Fruit fly (Drosophila melanogaster) whole organism, embryonic: ENCODE results near the gene Dif.

Source experiments
- Atf6 ChIP-seq: fragments of 200-800 bp; sonication (Bioruptor generic); IDR thresholded peaks from 2 replicates; pipeline ENCODE4 v1.3.6; 2022; ENCODE audit warnings: missing biosample characterization, missing genetic modification characterization
- B-H1 ChIP-seq: fragments of 200-800 bp; sonication (Bioruptor generic); IDR thresholded peaks from 3 replicates; pipeline ENCODE4 v1.3.6; 2022; ENCODE audit warnings: missing biosample characterization, missing genetic modification characterization
- CG10565 ChIP-seq: fragments of 200-800 bp; sonication (Bioruptor generic); optimal IDR thresholded peaks from 3 replicates; lab custom pipeline; 2016; ENCODE audit warnings: missing biosample characterization, mild to moderate bottlenecking, missing genetic modification characterization
- CG13287 ChIP-seq: fragments of 200-800 bp; sonication (Bioruptor generic); IDR thresholded peaks from 2 replicates; pipeline ENCODE4 v1.3.6; 2022; ENCODE audit warnings: missing biosample characterization, missing genetic modification characterization; ENCODE audit not compliant: partially characterized antibody
- CG14014 ChIP-seq: fragments of 200-800 bp; sonication (Bioruptor generic); IDR thresholded peaks from 2 replicates; pipeline ENCODE4 v1.3.6; 2022; ENCODE audit warnings: missing biosample characterization, missing genetic modification characterization
- CG14441 ChIP-seq: fragments of 200-800 bp; sonication (Bioruptor generic); IDR thresholded peaks from 2 replicates; pipeline ENCODE4 v1.3.6; 2022; ENCODE audit warnings: missing biosample characterization, missing genetic modification characterization
- CG15479 ChIP-seq: fragments of 200-800 bp; sonication (Bioruptor generic); optimal IDR thresholded peaks from 3 replicates; lab custom pipeline; 2019; ENCODE audit warnings: missing biosample characterization, mild to moderate bottlenecking, missing genetic modification characterization, moderate library complexity
- CG1647 ChIP-seq: fragments of 200-800 bp; sonication (Bioruptor generic); optimal IDR thresholded peaks from 3 replicates; lab custom pipeline; 2016; ENCODE audit warnings: missing biosample characterization, missing genetic modification characterization
- CG16813 ChIP-seq: fragments of 200-800 bp; sonication (Bioruptor generic); IDR thresholded peaks from 3 replicates; pipeline ENCODE4 v1.3.6; 2022; ENCODE audit warnings: missing biosample characterization, missing genetic modification characterization; ENCODE audit not compliant: partially characterized antibody
- CG17328 ChIP-seq: fragments of 200-800 bp; sonication (Bioruptor generic); IDR thresholded peaks from 2 replicates; pipeline ENCODE4 v1.3.6; 2022; ENCODE audit warnings: missing biosample characterization, missing genetic modification characterization
- CG1792 ChIP-seq: fragments of 200-800 bp; sonication (Bioruptor generic); optimal IDR thresholded peaks from 2 replicates; lab custom pipeline; 2016; ENCODE audit warnings: missing biosample characterization, missing genetic modification characterization
- CG2129 ChIP-seq: fragments of 200-800 bp; sonication (Bioruptor generic); IDR thresholded peaks from 2 replicates; pipeline ENCODE4 v1.3.6; 2022; ENCODE audit warnings: missing biosample characterization, missing genetic modification characterization; ENCODE audit not compliant: partially characterized antibody
- CG31441 ChIP-seq: fragments of 200-800 bp; sonication (Bioruptor generic); IDR thresholded peaks from 2 replicates; pipeline ENCODE4 v1.3.6; 2022; ENCODE audit warnings: missing biosample characterization, missing genetic modification characterization
- CG34376 ChIP-seq: fragments of 200-800 bp; sonication (Bioruptor generic); optimal IDR thresholded peaks from 2 replicates; lab custom pipeline; 2018; ENCODE audit warnings: missing biosample characterization, mild to moderate bottlenecking, missing genetic modification characterization
- CG4282 ChIP-seq: fragments of 200-800 bp; sonication (Bioruptor generic); optimal IDR thresholded peaks from 2 replicates; lab custom pipeline; 2016; ENCODE audit warnings: missing biosample characterization, missing genetic modification characterization
- CG5180 ChIP-seq: fragments of 200-800 bp; sonication (Bioruptor generic); optimal IDR thresholded peaks from 3 replicates; lab custom pipeline; 2017; ENCODE audit warnings: missing biosample characterization, missing genetic modification characterization, mild to moderate bottlenecking, moderate library complexity, missing genetic modification reagents
- CG6654 ChIP-seq: fragments of 200-800 bp; sonication (Bioruptor generic); optimal IDR thresholded peaks from 2 replicates; lab custom pipeline; 2017; ENCODE audit warnings: missing biosample characterization, mild to moderate bottlenecking, missing genetic modification characterization
- CG8290 ChIP-seq, 3 experiments: fragments of 200-800 bp; sonication (Bioruptor generic); optimal IDR thresholded peaks; 2 replicates each; lab custom pipeline; 2016 to 2019; ENCODE audit warnings: missing biosample characterization in 3 of 3, missing genetic modification characterization in 3 of 3, mild to moderate bottlenecking in 2 of 3, moderate library complexity in 1 of 3
- CG8388 ChIP-seq: fragments of 200-800 bp; sonication (Bioruptor generic); optimal IDR thresholded peaks from 2 replicates; lab custom pipeline; 2019; ENCODE audit warnings: missing biosample characterization, mild to moderate bottlenecking, missing genetic modification characterization, moderate library complexity
- CG8944 ChIP-seq: fragments of 200-800 bp; sonication (Bioruptor generic); optimal IDR thresholded peaks from 3 replicates; lab custom pipeline; 2016; ENCODE audit warnings: missing biosample characterization, missing genetic modification characterization
- CG9215 ChIP-seq: fragments of 200-800 bp; sonication (Bioruptor generic); IDR thresholded peaks from 2 replicates; pipeline ENCODE4 v1.3.6; 2022; ENCODE audit warnings: missing biosample characterization, missing genetic modification characterization
- CHES-1-like ChIP-seq: fragments of 200-800 bp; sonication (Bioruptor generic); optimal IDR thresholded peaks from 2 replicates; lab custom pipeline; 2016; ENCODE audit warnings: missing biosample characterization, missing genetic modification characterization
- Dbx ChIP-seq: fragments of 200-800 bp; sonication (Bioruptor generic); IDR thresholded peaks from 3 replicates; pipeline ENCODE4 v1.3.6; 2022; ENCODE audit warnings: missing biosample characterization, missing genetic modification characterization
- Elba2 ChIP-seq: fragments of 200-800 bp; sonication (Bioruptor generic); optimal IDR thresholded peaks from 3 replicates; lab custom pipeline; 2016; ENCODE audit warnings: missing biosample characterization, missing genetic modification characterization
- HLH3B ChIP-seq: fragments of 200-800 bp; sonication (Bioruptor generic); IDR thresholded peaks from 2 replicates; pipeline ENCODE4 v1.3.6; 2022; ENCODE audit warnings: missing biosample characterization, missing genetic modification characterization
- Hand ChIP-seq: fragments of 200-800 bp; sonication (Bioruptor generic); optimal IDR thresholded peaks from 2 replicates; lab custom pipeline; 2017; ENCODE audit warnings: mild to moderate bottlenecking, missing biosample characterization, missing genetic modification reagents, missing genetic modification characterization
- Hr3 ChIP-seq: fragments of 200-800 bp; sonication (Bioruptor generic); optimal IDR thresholded peaks from 3 replicates; lab custom pipeline; 2016; ENCODE audit warnings: missing biosample characterization, missing genetic modification characterization
- Hr51 ChIP-seq, 2 experiments: fragments of 200-800 bp; sonication (Bioruptor generic); optimal IDR thresholded peaks; 2 replicates in 1 of 2; 3 replicates in 1 of 2; lab custom pipeline; 2016 to 2018; ENCODE audit warnings: missing biosample characterization in 2 of 2, missing genetic modification characterization in 2 of 2, mild to moderate bottlenecking in 1 of 2, moderate library complexity in 1 of 2
- MBD-R2 ChIP-seq: fragments of 200-800 bp; sonication (Bioruptor generic); IDR thresholded peaks from 2 replicates; pipeline ENCODE4 v1.3.6; 2022; ENCODE audit warnings: missing biosample characterization, missing genetic modification characterization
- Nf-YC ChIP-seq: fragments of 200-800 bp; optimal IDR thresholded peaks from 3 replicates; lab custom pipeline; 2019; ENCODE audit warnings: missing biosample characterization, mild to moderate bottlenecking, missing genetic modification characterization, moderate library complexity
- br ChIP-seq: fragments of >200 bp; optimal IDR thresholded peaks from 2 replicates; lab custom pipeline; 2017
- dmrt11E ChIP-seq: fragments of 200-800 bp; sonication (Bioruptor generic); optimal IDR thresholded peaks from 3 replicates; lab custom pipeline; 2018; ENCODE audit warnings: missing biosample characterization, mild to moderate bottlenecking, missing genetic modification characterization, moderate library complexity
- en ChIP-seq: fragments of 200-800 bp; sonication (Bioruptor generic); optimal IDR thresholded peaks from 2 replicates; lab custom pipeline; 2016; ENCODE audit warnings: missing biosample characterization, missing genetic modification characterization
- esg ChIP-seq: fragments of 200-800 bp; sonication (Bioruptor generic); conservative IDR thresholded peaks from 2 replicates; pipeline ENCODE4 v1.3.6; 2022; ENCODE audit warnings: missing biosample characterization, missing genetic modification characterization
- ewg ChIP-seq: fragments of 200-800 bp; sonication (Bioruptor generic); optimal IDR thresholded peaks from 3 replicates; lab custom pipeline; 2017; ENCODE audit warnings: mild to moderate bottlenecking, missing biosample characterization, missing genetic modification reagents, missing genetic modification characterization
- jigr1 ChIP-seq: fragments of 200-800 bp; sonication (Bioruptor generic); IDR thresholded peaks from 3 replicates; pipeline ENCODE4 v1.3.6; 2022; ENCODE audit warnings: missing biosample characterization, missing genetic modification characterization
- lab ChIP-seq: fragments of 200-800 bp; sonication (Bioruptor generic); optimal IDR thresholded peaks from 3 replicates; lab custom pipeline; 2017; ENCODE audit warnings: missing biosample characterization, missing genetic modification characterization, mild to moderate bottlenecking, moderate library complexity, missing genetic modification reagents
- lmd ChIP-seq: fragments of 200-800 bp; sonication (Bioruptor generic); IDR thresholded peaks from 2 replicates; pipeline ENCODE4 v1.3.6; 2022; ENCODE audit warnings: missing biosample characterization, missing genetic modification characterization
- nerfin-2 ChIP-seq: fragments of 200-800 bp; sonication (Bioruptor generic); IDR thresholded peaks from 2 replicates; pipeline ENCODE4 v1.3.6; 2022; ENCODE audit warnings: missing biosample characterization, missing genetic modification characterization; ENCODE audit not compliant: partially characterized antibody
- nom ChIP-seq: fragments of 200-800 bp; sonication (Bioruptor generic); optimal IDR thresholded peaks from 2 replicates; lab custom pipeline; 2017; ENCODE audit warnings: missing biosample characterization, missing genetic modification characterization, mild to moderate bottlenecking, moderate library complexity, missing genetic modification reagents
- oc ChIP-seq: fragments of 200-800 bp; sonication (Bioruptor generic); optimal IDR thresholded peaks from 2 replicates; lab custom pipeline; 2018; ENCODE audit warnings: missing biosample characterization, mild to moderate bottlenecking, missing genetic modification characterization, moderate library complexity
- p53 ChIP-seq: fragments of 200-800 bp; sonication (Bioruptor generic); optimal IDR thresholded peaks from 2 replicates; lab custom pipeline; 2016; ENCODE audit warnings: missing biosample characterization, missing genetic modification characterization
- pan ChIP-seq, 4 experiments: fragments of >200 bp in 3 of 4; fragments of 200-800 bp in 1 of 4; sonication (Bioruptor generic) in 1 of 4; optimal IDR thresholded peaks in 3 of 4; IDR thresholded peaks in 1 of 4; 2 replicates each; pipeline versions ENCODE4 v1.3.6 to Lab custom; 2017 to 2022; ENCODE audit warnings: missing biosample characterization in 2 of 4, missing genetic modification characterization in 2 of 4, mixed read lengths in 1 of 4
- pita ChIP-seq: fragments of 200-800 bp; sonication (Bioruptor generic); optimal IDR thresholded peaks from 2 replicates; lab custom pipeline; 2017; ENCODE audit warnings: missing biosample characterization, mild to moderate bottlenecking, missing genetic modification characterization
- pros ChIP-seq: fragments of 200-800 bp; sonication (Bioruptor generic); optimal IDR thresholded peaks from 3 replicates; lab custom pipeline; 2019; ENCODE audit warnings: missing biosample characterization, mild to moderate bottlenecking, missing genetic modification characterization, moderate library complexity
- psq ChIP-seq: fragments of 200-800 bp; sonication (Bioruptor generic); optimal IDR thresholded peaks from 2 replicates; lab custom pipeline; 2017; ENCODE audit warnings: missing biosample characterization, missing genetic modification characterization
- sna ChIP-seq: fragments of 200-800 bp; sonication (Bioruptor generic); IDR thresholded peaks from 2 replicates; pipeline ENCODE4 v1.3.6; 2022; ENCODE audit warnings: missing biosample characterization, missing genetic modification characterization; ENCODE audit not compliant: partially characterized antibody
- stc ChIP-seq: fragments of 200-800 bp; sonication (Bioruptor generic); IDR thresholded peaks from 2 replicates; pipeline ENCODE4 v1.3.6; 2022; ENCODE audit warnings: missing biosample characterization, missing genetic modification characterization
- vfl ChIP-seq: fragments of 200-800 bp; sonication (Bioruptor generic); optimal IDR thresholded peaks from 2 replicates; lab custom pipeline; 2016; ENCODE audit warnings: missing biosample characterization, missing genetic modification characterization
- zfh1 ChIP-seq: fragments of 200-800 bp; sonication (Bioruptor generic); IDR thresholded peaks from 3 replicates; pipeline ENCODE4 v1.3.6; 2022; ENCODE audit warnings: missing biosample characterization, missing genetic modification characterization

Dif gene

DNA sequence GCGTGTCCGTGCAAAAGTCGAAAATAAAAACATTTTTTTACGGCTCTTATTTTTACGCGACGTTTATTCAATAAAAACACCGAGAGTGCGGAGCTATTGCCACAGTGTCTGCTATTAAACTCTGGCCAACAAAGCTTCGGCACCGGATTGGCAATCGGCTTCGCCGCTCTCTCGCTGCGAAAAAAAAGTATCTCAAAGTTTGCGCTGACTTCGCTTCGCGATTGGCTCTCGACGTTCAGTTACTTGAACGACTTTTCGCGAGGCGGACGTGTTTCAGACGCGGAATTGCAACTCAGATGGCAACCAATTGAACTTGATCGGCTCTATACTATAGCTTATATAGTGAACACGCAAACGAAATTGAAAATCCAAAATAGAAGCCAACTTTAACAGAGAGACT lies 43.9 kb downstream of the Dif start (continued):
- no peak for TF ChIP-seq psq (GFP tag; lab: Kevin White, UChicago)
- no peak for TF ChIP-seq CG10565
- TF ChIP-seq CG9215 (GFP tag; lab: Robert Waterston, UW): no peak
- TF ChIP-seq stc (GFP tag; lab: Robert Waterston, UW): no peak
- TF ChIP-seq nerfin-2 (GFP tag; lab: Robert Waterston, UW): no peak
- no peak for TF ChIP-seq CG2129
- peak; percentile 43 for TF ChIP-seq CG14441 (GFP tag; lab: Robert Waterston, UW)
- TF ChIP-seq pita (GFP tag; lab: Kevin White, UChicago): no peak
- TF ChIP-seq zfh1 (GFP tag; lab: Robert Waterston, UW): no peak
- TF ChIP-seq Nf-YC (tag; lab: Kevin White, UChicago): peak; percentile 84
- peak; percentile 66 for TF ChIP-seq nom (GFP tag; lab: Kevin White, UChicago)
- TF ChIP-seq sna: no peak
- 0 out of 3 replicates have a peak, but pooled peaks have one; percentile 9 for TF ChIP-seq CG16813
- TF ChIP-seq lmd (GFP tag; lab: Robert Waterston, UW): no peak
- TF ChIP-seq Atf6 (GFP tag; lab: Robert Waterston, UW): peak; percentile 32; the same call in 1 of the 2 replicates
- no peak for TF ChIP-seq CG31441 (GFP tag; lab: Robert Waterston, UW)
- TF ChIP-seq lab: peak; percentile 38
- TF ChIP-seq CG1647 (GFP tag; lab: Kevin White, UChicago): no peak
- no peak for TF ChIP-seq p53 (GFP tag; lab: Kevin White, UChicago)
- no peak for TF ChIP-seq Hr51 (GFP tag; optimal IDR thresholded peaks at IDR 0.05; lab: Kevin White, UChicago)
- TF ChIP-seq vfl: no peak
- peak; percentile 45; the same call in 2 of the 3 replicates for TF ChIP-seq Dbx (GFP tag; lab: Robert Waterston, UW)
- TF ChIP-seq oc: no peak
- TF ChIP-seq pan (optimal IDR thresholded peaks at IDR 0.05; lab: Kevin White, UChicago): no peak
- TF ChIP-seq pan (GFP tag; optimal IDR thresholded peaks at IDR 0.05 in 1 of 2, IDR thresholded peaks at IDR 0.05 in 1 of 2): no peak
- TF ChIP-seq ewg: no peak
- TF ChIP-seq en (GFP tag; lab: Kevin White, UChicago): no peak
- no peak for TF ChIP-seq CG4282 (GFP tag; lab: Kevin White, UChicago)
- TF ChIP-seq B-H1 (GFP tag; lab: Robert Waterston, UW): no peak
- no peak for TF ChIP-seq pros (GFP tag; lab: Kevin White, UChicago)
- peak; percentile 9 for TF ChIP-seq CG8388
- TF ChIP-seq CG15479 (GFP tag; lab: Kevin White, UChicago): no peak
- no peak for TF ChIP-seq Elba2 (GFP tag; lab: Kevin White, UChicago)
- no peak for TF ChIP-seq Hr3 (GFP tag; lab: Kevin White, UChicago)
- TF ChIP-seq MBD-R2 (GFP tag; lab: Robert Waterston, UW): no peak
- TF ChIP-seq CG8944: no peak
- TF ChIP-seq CG34376: peak; percentile 55
- no peak for TF ChIP-seq dmrt11E
- no peak for TF ChIP-seq HLH3B
- TF ChIP-seq Hand (GFP tag; lab: Kevin White, UChicago): no peak
- no peak for TF ChIP-seq CG6654 (GFP tag; lab: Kevin White, UChicago)
- TF ChIP-seq CHES-1-like (GFP tag; lab: Kevin White, UChicago): no peak
- TF ChIP-seq CG13287 (GFP tag; lab: Robert Waterston, UW): peak; percentile 37; the same call in 1 of the 2 replicates
- TF ChIP-seq CG5180 (GFP tag; lab: Kevin White, UChicago): no peak
- TF ChIP-seq br (lab: Kevin White, UChicago): no peak
- no peak for TF ChIP-seq CG8290 (GFP tag; optimal IDR thresholded peaks at IDR 0.05; lab: Kevin White, UChicago)
- TF ChIP-seq CG8290 (tag; optimal IDR thresholded peaks at IDR 0.05; lab: Kevin White, UChicago): peak in 1 of 2 experiments; percentile 45
- TF ChIP-seq CG14014 (GFP tag; lab: Robert Waterston, UW): peak; percentile 28; the same call in 1 of the 2 replicates
- no peak for TF ChIP-seq CG17328 (GFP tag; lab: Robert Waterston, UW)
- no peak for TF ChIP-seq esg
- no peak for TF ChIP-seq jigr1 (GFP tag; lab: Robert Waterston, UW)
- no peak for TF ChIP-seq CG1792
